Worm (Caenorhabditis elegans) whole organism, early embryonic: ENCODE data around the gene fut-8.

Source experiments
- B0310.2 ChIP-seq: sonication (generic microtip); optimal IDR thresholded peaks from 2 replicates; lab custom pipeline; 2016; ENCODE audit warnings: mild to moderate bottlenecking, missing genetic modification characterization, missing compliant biosample characterization
- F13C5.2 ChIP-seq: sonication (generic microtip); optimal IDR thresholded peaks from 2 replicates; lab custom pipeline; 2017; ENCODE audit warnings: mild to moderate bottlenecking, missing genetic modification characterization, inconsistent platforms, missing compliant biosample characterization
- aly-1 ChIP-seq: sonication (generic microtip); optimal IDR thresholded peaks from 2 replicates; lab custom pipeline; 2016; ENCODE audit warnings: missing genetic modification characterization, missing compliant biosample characterization
- ama-1 ChIP-seq: fragments of 150-350 bp; optimal IDR thresholded peaks from 2 replicates; lab custom pipeline; 2014
- ceh-13 ChIP-seq: fragments of 200-800 bp; sonication (Bioruptor generic); optimal IDR thresholded peaks from 2 replicates; lab custom pipeline; 2018; ENCODE audit warnings: mild to moderate bottlenecking, missing genetic modification characterization, missing compliant biosample characterization
- ceh-36 ChIP-seq: sonication (generic microtip); optimal IDR thresholded peaks from 2 replicates; lab custom pipeline; 2016; ENCODE audit warnings: missing genetic modification characterization, inconsistent platforms, missing compliant biosample characterization
- ets-7 ChIP-seq: sonication (generic microtip); optimal IDR thresholded peaks from 2 replicates; lab custom pipeline; 2016; ENCODE audit warnings: missing genotype, missing genetic modification characterization, missing compliant biosample characterization
- flt-1 ChIP-seq: fragments of 200-800 bp; sonication (Bioruptor generic); IDR thresholded peaks from 2 replicates; pipeline ENCODE4 v1.3.6; 2022; ENCODE audit warnings: missing genetic modification characterization, missing compliant biosample characterization
- hmbx-1 ChIP-seq: sonication (generic microtip); optimal IDR thresholded peaks from 2 replicates; lab custom pipeline; 2016; ENCODE audit warnings: mild to moderate bottlenecking, missing genetic modification characterization, missing compliant biosample characterization
- hmg-4 ChIP-seq: fragments of 200-800 bp; sonication (Bioruptor generic); optimal IDR thresholded peaks from 2 replicates; lab custom pipeline; 2018; ENCODE audit warnings: mild to moderate bottlenecking, missing genetic modification characterization, missing compliant biosample characterization
- hnd-1 ChIP-seq: sonication (generic microtip); optimal IDR thresholded peaks from 2 replicates; lab custom pipeline; 2016; ENCODE audit warnings: missing genetic modification characterization, missing compliant biosample characterization
- pes-1 ChIP-seq: fragments of 200-800 bp; sonication (Bioruptor generic); IDR thresholded peaks from 2 replicates; pipeline ENCODE4 v1.3.6; 2022; ENCODE audit warnings: missing genetic modification reagents, missing genetic modification characterization, missing compliant biosample characterization
- scrt-1 ChIP-seq: fragments of 200-800 bp; sonication (Bioruptor generic); IDR thresholded peaks from 2 replicates; pipeline ENCODE4 v1.3.6; 2022; ENCODE audit warnings: missing genetic modification characterization, missing compliant biosample characterization
- sea-1 ChIP-seq: fragments of 200-800 bp; sonication (Bioruptor generic); conservative IDR thresholded peaks from 2 replicates; pipeline ENCODE4 v1.3.6; 2022; ENCODE audit warnings: missing genetic modification characterization, missing compliant biosample characterization
- tbx-11 ChIP-seq: fragments of 200-800 bp; sonication (Bioruptor generic); IDR thresholded peaks from 2 replicates; pipeline ENCODE4 v1.3.6; 2022; ENCODE audit warnings: missing genetic modification characterization, missing compliant biosample characterization
- tbx-37 ChIP-seq: fragments of 200-800 bp; sonication (Bioruptor generic); conservative IDR thresholded peaks from 2 replicates; pipeline ENCODE4 v1.3.6; 2022; ENCODE audit warnings: missing genetic modification reagents, missing genetic modification characterization, missing compliant biosample characterization
- tra-4 ChIP-seq: sonication (generic microtip); optimal IDR thresholded peaks from 2 replicates; lab custom pipeline; 2017; ENCODE audit warnings: missing genetic modification characterization, missing compliant biosample characterization

Gene fut-8

ce11 chrV:5975724-5976123 is 14.6 kb downstream of the fut-8 start, which contains the start of gene acy-2:
acy-2 (plus strand) TSS chrV:5976024.
- no peak for TF ChIP-seq tbx-11 (GFP tag; lab: Robert Waterston, UW)
- no peak for TF ChIP-seq flt-1 (GFP tag; lab: Robert Waterston, UW)
- no peak for TF ChIP-seq pes-1 (GFP tag; lab: Robert Waterston, UW)
- no peak for TF ChIP-seq hnd-1 (tag; lab: Kevin White, UChicago)
- TF ChIP-seq aly-1: no peak
- TF ChIP-seq B0310.2 (tag; lab: Kevin White, UChicago): no peak
- TF ChIP-seq scrt-1 (GFP tag; lab: Robert Waterston, UW): no peak
- TF ChIP-seq F13C5.2 (tag; lab: Kevin White, UChicago): no peak

- TF ChIP-seq scrt-1 (GFP tag; lab: Robert Waterston, UW): no peak
- TF ChIP-seq F13C5.2 (tag; lab: Kevin White, UChicago): no peak
- TF ChIP-seq pes-1 (GFP tag; lab: Robert Waterston, UW): no peak
- no peak for TF ChIP-seq ceh-36 (tag; lab: Kevin White, UChicago)
- no peak for TF ChIP-seq flt-1 (GFP tag; lab: Robert Waterston, UW)
- no peak for TF ChIP-seq ama-1
These were observed 16.6 kb downstream of the fut-8 start for ce11 chrV:5973713-5974112.

ce11 chrV:5972582-5972981 is 17.7 kb downstream of the fut-8 start:
- TF ChIP-seq scrt-1 (GFP tag; lab: Robert Waterston, UW) (no peak), pes-1 (GFP tag; lab: Robert Waterston, UW) (no peak), ceh-13 (GFP tag; lab: Kevin White, UChicago) (no peak), ets-7 (no peak), hnd-1 (tag; lab: Kevin White, UChicago) (no peak), hmbx-1 (no peak), tbx-37 (GFP tag; lab: Robert Waterston, UW) (no peak), hmg-4 (GFP tag; lab: Kevin White, UChicago) (no peak), F13C5.2 (tag; lab: Kevin White, UChicago) (no peak), flt-1 (GFP tag; lab: Robert Waterston, UW) (no peak), ceh-36 (tag; lab: Kevin White, UChicago) (no peak), ama-1 (no peak)

ce11 chrV:5964658-5965178 is 25.6 kb downstream of the fut-8 start:
- no peak for TF ChIP-seq F13C5.2 (tag; lab: Kevin White, UChicago)
- TF ChIP-seq ceh-36 (tag; lab: Kevin White, UChicago): no peak
- TF ChIP-seq scrt-1 (GFP tag; lab: Robert Waterston, UW): no peak
- no peak for TF ChIP-seq flt-1 (GFP tag; lab: Robert Waterston, UW)
- TF ChIP-seq tra-4 (tag; lab: Kevin White, UChicago): no peak
- no peak for TF ChIP-seq ceh-13 (GFP tag; lab: Kevin White, UChicago)
- TF ChIP-seq hnd-1 (tag; lab: Kevin White, UChicago): no peak

ce11 chrV:5963696-5964095 is 26.6 kb downstream of the fut-8 start, which contains the start of gene pcm-1:
pcm-1 (minus strand) TSS chrV:5963882.
- no peak for TF ChIP-seq sea-1 (GFP tag; lab: Robert Waterston, UW)
- no peak for TF ChIP-seq F13C5.2 (tag; lab: Kevin White, UChicago)
- TF ChIP-seq aly-1: no peak
- no peak for TF ChIP-seq ama-1
- TF ChIP-seq hmg-4 (GFP tag; lab: Kevin White, UChicago): no peak
- no peak for TF ChIP-seq B0310.2 (tag; lab: Kevin White, UChicago)
- TF ChIP-seq ceh-36 (tag; lab: Kevin White, UChicago): no peak
- no peak for TF ChIP-seq scrt-1 (GFP tag; lab: Robert Waterston, UW)
- no peak for TF ChIP-seq hmbx-1
- TF ChIP-seq ceh-13 (GFP tag; lab: Kevin White, UChicago): no peak
- no peak for TF ChIP-seq ets-7
- no peak for TF ChIP-seq tbx-11 (GFP tag; lab: Robert Waterston, UW)
- no peak for TF ChIP-seq pes-1 (GFP tag; lab: Robert Waterston, UW)
- TF ChIP-seq hnd-1 (tag; lab: Kevin White, UChicago): no peak
- TF ChIP-seq tra-4 (tag; lab: Kevin White, UChicago): no peak
- no peak for TF ChIP-seq flt-1 (GFP tag; lab: Robert Waterston, UW)
- no peak for TF ChIP-seq tbx-37 (GFP tag; lab: Robert Waterston, UW)

ce11 chrV:5963092-5963491 is 27.2 kb downstream of the fut-8 start:
- no peak for TF ChIP-seq ceh-13 (GFP tag; lab: Kevin White, UChicago)
- TF ChIP-seq hnd-1 (tag; lab: Kevin White, UChicago): no peak
- no peak for TF ChIP-seq ama-1
- TF ChIP-seq aly-1: no peak

ce11 chrV:5961516-5961915 is 28.8 kb downstream of the fut-8 start, which contains the start of gene mcp-1:
mcp-1 (plus strand) TSS chrV:5961807.
- no peak for TF ChIP-seq sea-1 (GFP tag; lab: Robert Waterston, UW)
- no peak for TF ChIP-seq ceh-13 (GFP tag; lab: Kevin White, UChicago)
- no peak for TF ChIP-seq tbx-37 (GFP tag; lab: Robert Waterston, UW)
- TF ChIP-seq hmg-4 (GFP tag; lab: Kevin White, UChicago): no peak
- TF ChIP-seq hmbx-1: no peak
- no peak for TF ChIP-seq B0310.2 (tag; lab: Kevin White, UChicago)
- TF ChIP-seq aly-1: no peak
- no peak for TF ChIP-seq F13C5.2 (tag; lab: Kevin White, UChicago)
- TF ChIP-seq ets-7: no peak
- TF ChIP-seq flt-1 (GFP tag; lab: Robert Waterston, UW): no peak
- TF ChIP-seq hnd-1 (tag; lab: Kevin White, UChicago): no peak
- no peak for TF ChIP-seq ama-1
- TF ChIP-seq pes-1 (GFP tag; lab: Robert Waterston, UW): no peak
- no peak for TF ChIP-seq ceh-36 (tag; lab: Kevin White, UChicago)

ce11 chrV:5955627-5956026 is 34.7 kb downstream of the fut-8 start:
- no peak for TF ChIP-seq B0310.2 (tag; lab: Kevin White, UChicago)
